Worm (Caenorhabditis elegans): Measurements from ENCODE around the gene tag-340.

DNA sequence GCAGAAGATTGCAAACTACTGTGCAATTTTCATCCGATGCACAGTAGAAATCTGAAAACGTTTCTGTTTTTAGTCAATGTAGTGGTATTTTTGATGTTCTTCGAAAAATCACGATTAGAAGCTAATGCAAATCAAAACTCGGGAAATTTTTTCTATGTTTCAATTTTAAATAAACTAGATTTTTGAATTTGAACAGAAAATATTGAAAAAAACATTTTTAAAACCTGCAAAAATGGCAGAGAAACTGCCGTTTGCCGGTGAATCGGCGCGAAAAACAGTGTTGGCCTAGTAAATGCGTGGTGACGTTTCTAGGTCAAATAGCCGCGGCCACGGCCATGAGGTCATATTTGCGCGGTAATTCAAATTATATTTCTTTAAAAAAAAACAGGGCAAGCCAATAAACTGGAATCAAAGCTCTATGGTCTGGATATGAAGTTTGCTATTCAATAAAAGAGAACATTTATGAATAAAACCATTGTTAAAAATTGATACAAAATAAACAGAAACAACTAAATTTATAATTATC is 29.9 kb downstream of the tag-340 start, which contains the start of gene set-2:
- no peak for TF ChIP-seq him-1 (tag; optimal IDR thresholded peaks at IDR 0.05)
- TF ChIP-seq W03F9.2 (tag; optimal IDR thresholded peaks at IDR 0.05) = peak; percentile 79

Measured in whole organism, L4/young adult.